Worm (Caenorhabditis elegans) whole organism, L4/young adult: ENCODE results near the gene ddb-1.
"Not testable (repeated sequence)": the region's sequence is repeated elsewhere in the genome, so short reads cannot be mapped to it uniquely, and the experiment has no call there.

Experiments used
- W03F9.2 ChIP-seq: fragments of 150-350 bp; optimal IDR thresholded peaks from 2 replicates; lab custom pipeline; 2014; ENCODE audit warnings: missing biosample characterization, missing genetic modification characterization
- dao-5 ChIP-seq: sonication (generic microtip); optimal IDR thresholded peaks from 2 replicates; lab custom pipeline; 2016; ENCODE audit warnings: missing genotype, missing genetic modification characterization, moderate library complexity, missing compliant biosample characterization
- him-1 ChIP-seq: sonication (generic microtip); optimal IDR thresholded peaks from 2 replicates; lab custom pipeline; 2016; ENCODE audit warnings: missing genotype, missing genetic modification reagents, missing genetic modification characterization, missing compliant biosample characterization

ddb-1 gene

ce11 chrIV:12138093-12138492 lies 17.1 kb upstream of the ddb-1 start, which contains the start of gene B0001.4:
TSS of gene B0001.4 (minus strand) at chrIV:12138193.
- not testable (repeated sequence) for TF ChIP-seq him-1 (tag; lab: Kevin White, UChicago); W03F9.2; dao-5 (tag; lab: Kevin White, UChicago)

- TF ChIP-seq W03F9.2 (no peak), dao-5 (tag; lab: Kevin White, UChicago) (no peak), him-1 (tag; lab: Kevin White, UChicago) (no peak)
Observed at ce11 chrIV:12134991-12135390, 14.0 kb upstream of the ddb-1 start.

- TF ChIP-seq dao-5 (tag; lab: Kevin White, UChicago) (no peak), W03F9.2 (no peak), him-1 (tag; lab: Kevin White, UChicago) (no peak)
Observed at ce11 chrIV:12133776-12134175, 12.8 kb upstream of the ddb-1 start.

- TF ChIP-seq W03F9.2 (no peak), dao-5 (tag; lab: Kevin White, UChicago) (no peak), him-1 (tag; lab: Kevin White, UChicago) (no peak)
Observed at ce11 chrIV:12131308-12132072, 10.5 kb upstream of the ddb-1 start.

ce11 chrIV:12129204-12129603 lies 8.2 kb upstream of the ddb-1 start, which contains the start of gene lin-24:
TSS of gene lin-24 (plus strand) at chrIV:12129504.
- TF ChIP-seq him-1 (tag; lab: Kevin White, UChicago): no peak
- no peak for TF ChIP-seq dao-5 (tag; lab: Kevin White, UChicago)
- TF ChIP-seq W03F9.2: no peak

ce11 chrIV:12128708-12129107 lies 7.7 kb upstream of the ddb-1 start:
- TF ChIP-seq dao-5 (tag; lab: Kevin White, UChicago) (no peak), W03F9.2 (no peak), him-1 (tag; lab: Kevin White, UChicago) (no peak)

ce11 chrIV:12127838-12128237 lies 6.9 kb upstream of the ddb-1 start:
- TF ChIP-seq him-1 (tag; lab: Kevin White, UChicago) (no peak), W03F9.2 (no peak), dao-5 (tag; lab: Kevin White, UChicago) (no peak)

ce11 chrIV:12126740-12127472 lies 5.9 kb upstream of the ddb-1 start:
- no peak for TF ChIP-seq dao-5 (tag; lab: Kevin White, UChicago)
- TF ChIP-seq W03F9.2: no peak
- TF ChIP-seq him-1 (tag; lab: Kevin White, UChicago): no peak

ce11 chrIV:12124314-12125084 lies 3.5 kb upstream of the ddb-1 start, which contains the start of gene dhhc-6:
TSS of gene dhhc-6 (plus strand) at chrIV:12124952.
- no peak for TF ChIP-seq dao-5 (tag; lab: Kevin White, UChicago)
- no peak for TF ChIP-seq him-1 (tag; lab: Kevin White, UChicago)
- no peak for TF ChIP-seq W03F9.2

ce11 chrIV:12122874-12123664 lies 2.1 kb upstream of the ddb-1 start, which contains the start of gene aly-3:
TSS of gene aly-3 (plus strand) at chrIV:12123282.
- TF ChIP-seq him-1 (tag; lab: Kevin White, UChicago) (no peak), W03F9.2 (no peak), dao-5 (tag; lab: Kevin White, UChicago) (no peak)

ce11 chrIV:12120536-12120935 lies 429 bp downstream of the ddb-1 start:
- TF ChIP-seq W03F9.2: no peak

- TF ChIP-seq dao-5 (tag; lab: Kevin White, UChicago): no peak
- TF ChIP-seq W03F9.2: no peak
- no peak for TF ChIP-seq him-1 (tag; lab: Kevin White, UChicago)
Observed at ce11 chrIV:12114498-12114897, 6.5 kb downstream of the ddb-1 start.

- TF ChIP-seq W03F9.2: no peak
- no peak for TF ChIP-seq him-1 (tag; lab: Kevin White, UChicago)
- no peak for TF ChIP-seq dao-5 (tag; lab: Kevin White, UChicago)
Observed at ce11 chrIV:12113056-12113455, 7.9 kb downstream of the ddb-1 start.
